Fruit fly (Drosophila melanogaster): ENCODE data around the gene CG9008.

- no peak for TF ChIP-seq CTCF (optimal IDR thresholded peaks at IDR 0.05)
- TF ChIP-seq CG8478 (optimal IDR thresholded peaks at IDR 0.05): no peak
Observed at dm6 chr2L:13746652-13747051, 33.3 kb downstream of the CG9008 start, which contains the start of gene TM9SF4.

All from S2 (cell line).